Fruit fly (Drosophila melanogaster) whole organism, wandering third instar larva: ENCODE results near the gene ssp2.

Experiments
- Abd-B ChIP-seq: fragments of >200 bp; optimal IDR thresholded peaks from 2 replicates; lab custom pipeline; 2017; ENCODE audit warnings: missing biosample characterization, missing genetic modification characterization
- CG32264 ChIP-seq: fragments of 200-800 bp; sonication (Bioruptor generic); optimal IDR thresholded peaks from 2 replicates; lab custom pipeline; 2016; ENCODE audit warnings: missing biosample characterization, missing genetic modification characterization
- CG9705 ChIP-seq: fragments of 200-800 bp; sonication (Bioruptor generic); optimal IDR thresholded peaks from 2 replicates; lab custom pipeline; 2018; ENCODE audit warnings: missing biosample characterization, mild to moderate bottlenecking, missing genetic modification characterization
- CrebA ChIP-seq: fragments of 200-800 bp; sonication (Bioruptor generic); optimal IDR thresholded peaks from 2 replicates; lab custom pipeline; 2016; ENCODE audit warnings: missing biosample characterization, mild to moderate bottlenecking, missing genetic modification characterization, borderline replicate concordance
- Dfd ChIP-seq: fragments of >200 bp; optimal IDR thresholded peaks from 2 replicates; lab custom pipeline; 2017; ENCODE audit warnings: missing biosample characterization, missing genetic modification characterization
- Dif ChIP-seq: fragments of 200-275, 200-300 bp; sonication (Bioruptor generic); optimal IDR thresholded peaks from 2 replicates; lab custom pipeline; 2018; ENCODE audit warnings: missing biosample characterization, missing genetic modification characterization; ENCODE audit not compliant: partially characterized antibody
- GATAd ChIP-seq: sonication (Bioruptor generic); optimal IDR thresholded peaks from 2 replicates; lab custom pipeline; 2016; ENCODE audit warnings: missing biosample characterization, missing genetic modification characterization
- HLH106 ChIP-seq: fragments of 200-800 bp; optimal IDR thresholded peaks from 3 replicates; lab custom pipeline; 2019; ENCODE audit warnings: missing biosample characterization, mild to moderate bottlenecking, missing genetic modification characterization, moderate library complexity
- Hnf4 ChIP-seq: fragments of 200-800 bp; sonication (Bioruptor generic); optimal IDR thresholded peaks from 2 replicates; lab custom pipeline; 2016; ENCODE audit warnings: missing biosample characterization, mild to moderate bottlenecking, missing genetic modification characterization
- Hr78 ChIP-seq: fragments of >200 bp; optimal IDR thresholded peaks from 2 replicates; lab custom pipeline; 2017; ENCODE audit warnings: missing biosample characterization, missing genetic modification characterization
- Hr83 ChIP-seq: fragments of 200-300 bp; sonication (Bioruptor generic); optimal IDR thresholded peaks from 2 replicates; lab custom pipeline; 2016; ENCODE audit warnings: missing biosample characterization, mild to moderate bottlenecking, missing genetic modification characterization, moderate library complexity; ENCODE audit not compliant: poor library complexity, severe bottlenecking
- Jra ChIP-seq: sonication (Bioruptor generic); optimal IDR thresholded peaks from 2 replicates; lab custom pipeline; 2016; ENCODE audit warnings: missing biosample characterization, missing genetic modification characterization
- Mio ChIP-seq: sonication (Bioruptor generic); optimal IDR thresholded peaks from 2 replicates; lab custom pipeline; 2016; ENCODE audit warnings: missing biosample characterization, missing genetic modification characterization
- Myc ChIP-seq: fragments of >200 bp; optimal IDR thresholded peaks from 2 replicates; lab custom pipeline; 2017
- N ChIP-seq: fragments of >200 bp; optimal IDR thresholded peaks from 2 replicates; lab custom pipeline; 2018; ENCODE audit warnings: missing biosample characterization, missing external identifiers, missing genetic modification characterization
- OdsH ChIP-seq: fragments of 200-800 bp; sonication (Bioruptor generic); optimal IDR thresholded peaks from 2 replicates; lab custom pipeline; 2016; ENCODE audit warnings: missing biosample characterization, mild to moderate bottlenecking, missing genetic modification characterization
- Rel ChIP-seq, 2 experiments: fragments of 200-800 bp; sonication (Bioruptor generic) in 1 of 2; optimal IDR thresholded peaks; 2 replicates in 1 of 2; 3 replicates in 1 of 2; lab custom pipeline; 2016 to 2019; ENCODE audit warnings: mild to moderate bottlenecking in 2 of 2, missing biosample characterization in 2 of 2, missing genetic modification characterization in 2 of 2, moderate library complexity in 1 of 2
- Sp1 ChIP-seq: fragments of 200-800 bp; sonication (Bioruptor generic); optimal IDR thresholded peaks from 3 replicates; lab custom pipeline; 2019; ENCODE audit warnings: missing biosample characterization, mild to moderate bottlenecking, missing genetic modification characterization, moderate library complexity
- Vsx2 ChIP-seq: fragments of 200-300, 225-300 bp; sonication (Bioruptor generic); optimal IDR thresholded peaks from 2 replicates; lab custom pipeline; 2018; ENCODE audit warnings: missing biosample characterization, missing genetic modification characterization; ENCODE audit not compliant: partially characterized antibody
- br ChIP-seq: fragments of 200-800 bp; sonication (Bioruptor generic); optimal IDR thresholded peaks from 2 replicates; lab custom pipeline; 2016; ENCODE audit warnings: missing biosample characterization, missing genetic modification characterization
- brk ChIP-seq: fragments of 200-800 bp; sonication (Bioruptor generic); optimal IDR thresholded peaks from 2 replicates; lab custom pipeline; 2016; ENCODE audit warnings: missing biosample characterization, mild to moderate bottlenecking, missing genetic modification characterization
- dl ChIP-seq, 2 experiments: fragments of 175-275, 200-275 bp in 1 of 2; fragments of 200-275 bp in 1 of 2; sonication (Bioruptor generic); optimal IDR thresholded peaks; lab custom pipeline; 2018; ENCODE audit warnings: mild to moderate bottlenecking in 2 of 2, missing biosample characterization in 2 of 2, missing genetic modification characterization in 2 of 2, moderate library complexity in 2 of 2; ENCODE audit not compliant: partially characterized antibody in 2 of 2, insufficient read depth in 1 of 2
- dmrt93B ChIP-seq: fragments of 200-800 bp; sonication (Bioruptor generic); optimal IDR thresholded peaks from 2 replicates; lab custom pipeline; 2018; ENCODE audit warnings: missing biosample characterization, mild to moderate bottlenecking, missing genetic modification characterization
- dsf ChIP-seq: sonication (Bioruptor generic); optimal IDR thresholded peaks from 2 replicates; lab custom pipeline; 2016; ENCODE audit warnings: missing biosample characterization, missing genetic modification characterization, borderline replicate concordance
- ey ChIP-seq: fragments of 200-800 bp; sonication (Bioruptor generic); optimal IDR thresholded peaks from 2 replicates; lab custom pipeline; 2016; ENCODE audit warnings: missing biosample characterization, missing genetic modification characterization
- foxo ChIP-seq, 2 experiments: fragments of 200-800 bp; sonication (Bioruptor generic); optimal IDR thresholded peaks; 2 replicates in 1 of 2; 3 replicates in 1 of 2; lab custom pipeline; 2016 to 2017; ENCODE audit warnings: missing biosample characterization in 2 of 2, missing genetic modification characterization in 2 of 2
- fru ChIP-seq: fragments of 200-800 bp; sonication (Bioruptor generic); optimal IDR thresholded peaks from 3 replicates; lab custom pipeline; 2016; ENCODE audit warnings: missing biosample characterization, mild to moderate bottlenecking, missing genetic modification characterization
- h ChIP-seq: fragments of 200-800 bp; sonication (Bioruptor generic); optimal IDR thresholded peaks from 3 replicates; lab custom pipeline; 2016; ENCODE audit warnings: missing biosample characterization, mild to moderate bottlenecking, missing genetic modification characterization
- jim ChIP-seq: fragments of 175-275, 200-325 bp; sonication (Bioruptor generic); optimal IDR thresholded peaks from 2 replicates; lab custom pipeline; 2016; ENCODE audit warnings: missing biosample characterization, mild to moderate bottlenecking, missing genetic modification characterization
- lola ChIP-seq: fragments of >200 bp; optimal IDR thresholded peaks from 2 replicates; lab custom pipeline; 2017; ENCODE audit warnings: missing biosample characterization, missing genetic modification characterization
- pan ChIP-seq: fragments of >200 bp; optimal IDR thresholded peaks from 2 replicates; lab custom pipeline; 2017
- psq ChIP-seq: fragments of 200-800 bp; sonication (Bioruptor generic); optimal IDR thresholded peaks from 3 replicates; lab custom pipeline; 2017; ENCODE audit warnings: missing biosample characterization, mild to moderate bottlenecking, missing genetic modification characterization, moderate library complexity
- rgr ChIP-seq: fragments of 200-800 bp; sonication (Bioruptor generic); optimal IDR thresholded peaks from 3 replicates; lab custom pipeline; 2016; ENCODE audit warnings: missing biosample characterization, mild to moderate bottlenecking, missing genetic modification characterization
- sage ChIP-seq: fragments of 200-800 bp; sonication (Bioruptor generic); optimal IDR thresholded peaks from 2 replicates; lab custom pipeline; 2016; ENCODE audit warnings: missing biosample characterization, mild to moderate bottlenecking, missing genetic modification characterization
- sv ChIP-seq: fragments of 200-800 bp; sonication (Bioruptor generic); optimal IDR thresholded peaks from 3 replicates; lab custom pipeline; 2016; ENCODE audit warnings: missing biosample characterization, missing genetic modification characterization
- tai ChIP-seq: sonication (Bioruptor generic); optimal IDR thresholded peaks from 2 replicates; lab custom pipeline; 2016; ENCODE audit warnings: missing biosample characterization, missing genetic modification characterization
- usp ChIP-seq: fragments of >200 bp; optimal IDR thresholded peaks from 2 replicates; lab custom pipeline; 2017; ENCODE audit warnings: missing biosample characterization, missing genetic modification characterization
- woc ChIP-seq: sonication (Bioruptor generic); optimal IDR thresholded peaks from 2 replicates; lab custom pipeline; 2016; ENCODE audit warnings: missing biosample characterization, mild to moderate bottlenecking, missing genetic modification characterization

The ssp2 gene

DNA sequence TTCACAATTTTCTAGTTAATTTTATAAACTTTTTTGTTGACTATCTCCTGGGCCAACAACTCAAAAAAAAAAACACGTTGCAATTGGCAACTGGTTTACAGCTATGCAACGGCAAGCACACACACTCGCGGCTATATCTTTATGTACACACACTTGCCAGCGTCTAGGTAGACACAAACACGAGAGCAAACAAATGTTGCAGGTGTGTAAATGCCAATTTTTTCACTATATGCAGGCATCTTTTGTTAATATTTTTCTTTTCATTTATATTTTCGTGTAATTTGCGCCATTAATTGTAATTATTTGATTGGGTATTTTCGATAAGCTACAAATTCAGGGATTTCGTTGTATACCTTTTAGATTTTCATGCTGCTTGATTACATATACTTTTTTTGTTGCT lies 40.4 kb upstream of the ssp2 start:
- no peak for TF ChIP-seq Vsx2
- peak; percentile 84 for TF ChIP-seq Hr83 (GFP tag; lab: Kevin White, UChicago)
- no peak for TF ChIP-seq lola (GFP tag; lab: Kevin White, UChicago)
- TF ChIP-seq Jra (GFP tag; lab: Kevin White, UChicago), result no peak
- no peak for TF ChIP-seq pan (lab: Kevin White, UChicago)
- TF ChIP-seq brk (GFP tag; lab: Kevin White, UChicago), result no peak
- TF ChIP-seq Rel (GFP tag; optimal IDR thresholded peaks at IDR 0.05; lab: Kevin White, UChicago), result no peak
- TF ChIP-seq Rel (tag; optimal IDR thresholded peaks at IDR 0.05; lab: Kevin White, UChicago), result no peak
- TF ChIP-seq Hr78 (GFP tag; lab: Kevin White, UChicago), result no peak
- TF ChIP-seq CG9705, result no peak
- TF ChIP-seq foxo (GFP tag; optimal IDR thresholded peaks at IDR 0.05; lab: Kevin White, UChicago), result peak in 1 of 2 experiments; percentile 21
- TF ChIP-seq psq (GFP tag; lab: Kevin White, UChicago), result no peak
- no peak for TF ChIP-seq Dif (GFP tag; lab: Kevin White, UChicago)
- TF ChIP-seq Dfd (GFP tag; lab: Kevin White, UChicago), result no peak
- peak; percentile 10 for TF ChIP-seq br (GFP tag; lab: Kevin White, UChicago)
- TF ChIP-seq Myc (lab: Kevin White, UChicago), result no peak
- TF ChIP-seq fru (GFP tag; lab: Kevin White, UChicago), result no peak
- no peak for TF ChIP-seq Hnf4
- no peak for TF ChIP-seq tai
- no peak for TF ChIP-seq OdsH
- no peak for TF ChIP-seq Abd-B
- peak; percentile 18 for TF ChIP-seq h
- TF ChIP-seq jim (GFP tag; lab: Kevin White, UChicago), result no peak
- TF ChIP-seq HLH106 (tag; lab: Kevin White, UChicago), result no peak
- no peak for TF ChIP-seq Mio
- TF ChIP-seq GATAd, result no peak
- TF ChIP-seq dsf, result no peak
- no peak for TF ChIP-seq sage (GFP tag; lab: Kevin White, UChicago)
- TF ChIP-seq dl (GFP tag; optimal IDR thresholded peaks at IDR 0.05; lab: Kevin White, UChicago; ENCODE audit: insufficient read depth in 1 of 2, partially characterized antibody in 2 of 2), result no peak
- peak; percentile 3 for TF ChIP-seq ey (GFP tag; lab: Kevin White, UChicago)
- peak; percentile 7 for TF ChIP-seq woc (GFP tag; lab: Kevin White, UChicago)
- TF ChIP-seq usp, result no peak
- TF ChIP-seq N (GFP tag; lab: Kevin White, UChicago), result no peak
- no peak for TF ChIP-seq sv
- TF ChIP-seq CrebA, result no peak
- TF ChIP-seq CG32264 (GFP tag; lab: Kevin White, UChicago), result no peak
- TF ChIP-seq rgr (GFP tag; lab: Kevin White, UChicago), result peak; percentile 48
- TF ChIP-seq Sp1 (GFP tag; lab: Kevin White, UChicago), result peak; percentile 10
- no peak for TF ChIP-seq dmrt93B (GFP tag; lab: Kevin White, UChicago)

- TF ChIP-seq Dfd (GFP tag; lab: Kevin White, UChicago), result no peak
- TF ChIP-seq psq (GFP tag; lab: Kevin White, UChicago), result no peak
- no peak for TF ChIP-seq OdsH
- TF ChIP-seq lola (GFP tag; lab: Kevin White, UChicago), result no peak
- no peak for TF ChIP-seq Rel (GFP tag; optimal IDR thresholded peaks at IDR 0.05; lab: Kevin White, UChicago)
- no peak for TF ChIP-seq Rel (tag; optimal IDR thresholded peaks at IDR 0.05; lab: Kevin White, UChicago)
- TF ChIP-seq jim (GFP tag; lab: Kevin White, UChicago), result peak; percentile 76
- TF ChIP-seq Dif (GFP tag; lab: Kevin White, UChicago), result peak; percentile 96
- TF ChIP-seq fru (GFP tag; lab: Kevin White, UChicago), result no peak
- TF ChIP-seq dl (GFP tag; optimal IDR thresholded peaks at IDR 0.05; lab: Kevin White, UChicago; ENCODE audit: insufficient read depth in 1 of 2, partially characterized antibody in 2 of 2), result peak; percentile 93
- TF ChIP-seq CrebA, result no peak
- peak; percentile 75 for TF ChIP-seq Vsx2
- TF ChIP-seq rgr (GFP tag; lab: Kevin White, UChicago), result no peak
- TF ChIP-seq CG32264 (GFP tag; lab: Kevin White, UChicago), result no peak
- no peak for TF ChIP-seq Hr78 (GFP tag; lab: Kevin White, UChicago)
- TF ChIP-seq HLH106 (tag; lab: Kevin White, UChicago), result no peak
- no peak for TF ChIP-seq brk (GFP tag; lab: Kevin White, UChicago)
- TF ChIP-seq Hr83 (GFP tag; lab: Kevin White, UChicago), result peak; percentile 51
- TF ChIP-seq dmrt93B (GFP tag; lab: Kevin White, UChicago), result no peak
- TF ChIP-seq tai, result no peak
- TF ChIP-seq Myc (lab: Kevin White, UChicago), result no peak
- TF ChIP-seq GATAd, result no peak
- no peak for TF ChIP-seq usp
- TF ChIP-seq sage (GFP tag; lab: Kevin White, UChicago), result no peak
- TF ChIP-seq ey (GFP tag; lab: Kevin White, UChicago), result no peak
- TF ChIP-seq foxo (GFP tag; optimal IDR thresholded peaks at IDR 0.05; lab: Kevin White, UChicago), result no peak
- TF ChIP-seq Sp1 (GFP tag; lab: Kevin White, UChicago), result no peak
- no peak for TF ChIP-seq Hnf4
- TF ChIP-seq Abd-B, result no peak
- TF ChIP-seq Mio, result no peak
- TF ChIP-seq CG9705, result no peak
- TF ChIP-seq dsf, result no peak
- no peak for TF ChIP-seq br (GFP tag; lab: Kevin White, UChicago)
- TF ChIP-seq woc (GFP tag; lab: Kevin White, UChicago), result no peak
- TF ChIP-seq sv, result no peak
Observed at dm6 chr3L:13925117-13925726, 39.8 kb upstream of the ssp2 start, which contains the start of gene Rgl. TSS of gene Rgl (minus strand) at chr3L:13925335.
